Fruit fly (Drosophila melanogaster): ENCODE measurements around the gene CG15365.

The CG15365 gene

dm6 chrX:9103308-9104185 is 35.8 kb upstream of the CG15365 start, which contains the start of gene CG7766:
Gene CG7766 (minus strand): TSS chrX:9103739.
- TF ChIP-seq CG5204 (GFP tag; optimal IDR thresholded peaks at IDR 0.05) (no peak), cic (GFP tag; optimal IDR thresholded peaks at IDR 0.05) (peak; percentile 39), Mnt (GFP tag; optimal IDR thresholded peaks at IDR 0.05) (peak; percentile 71), Crg-1 (GFP tag; optimal IDR thresholded peaks at IDR 0.05) (no peak), CG7045 (GFP tag; optimal IDR thresholded peaks at IDR 0.05) (no peak), CG33017 (tag; optimal IDR thresholded peaks at IDR 0.05) (no peak), kay (GFP tag; ENCODE audit: borderline replicate concordance) (no peak), CG11617 (GFP tag; optimal IDR thresholded peaks at IDR 0.05) (no peak), toe (GFP tag; optimal IDR thresholded peaks at IDR 0.05) (no peak), CG1620 (GFP tag; optimal IDR thresholded peaks at IDR 0.05) (no peak), bab1 (GFP tag; optimal IDR thresholded peaks at IDR 0.05) (peak; percentile 12), Clk (GFP tag; optimal IDR thresholded peaks at IDR 0.05) (no peak), tj (GFP tag; optimal IDR thresholded peaks at IDR 0.05) (no peak), cnc (optimal IDR thresholded peaks at IDR 0.05) (no peak), Hr96 (GFP tag; optimal IDR thresholded peaks at IDR 0.05) (no peak), pad (GFP tag; optimal IDR thresholded peaks at IDR 0.05) (no peak), CG12768 (GFP tag; optimal IDR thresholded peaks at IDR 0.05) (no peak), CG7101 (tag; optimal IDR thresholded peaks at IDR 0.05) (no peak), CG14711 (tag; optimal IDR thresholded peaks at IDR 0.05) (no peak)

dm6 chrX:9102125-9102524 is 34.3 kb upstream of the CG15365 start:
- TF ChIP-seq Crg-1 (GFP tag; optimal IDR thresholded peaks at IDR 0.05) (no peak), Mnt (GFP tag; optimal IDR thresholded peaks at IDR 0.05) (no peak), toe (GFP tag; optimal IDR thresholded peaks at IDR 0.05) (no peak), CG1620 (GFP tag; optimal IDR thresholded peaks at IDR 0.05) (no peak), Hr96 (GFP tag; optimal IDR thresholded peaks at IDR 0.05) (no peak), Clk (GFP tag; optimal IDR thresholded peaks at IDR 0.05) (no peak), kay (GFP tag; ENCODE audit: borderline replicate concordance) (no peak), ovo (GFP tag; optimal IDR thresholded peaks at IDR 0.05) (no peak), CG5204 (GFP tag; optimal IDR thresholded peaks at IDR 0.05) (no peak), CG11617 (GFP tag; optimal IDR thresholded peaks at IDR 0.05) (no peak), CG12768 (GFP tag; optimal IDR thresholded peaks at IDR 0.05) (no peak), cnc (optimal IDR thresholded peaks at IDR 0.05) (no peak)

- no peak for TF ChIP-seq Crg-1 (GFP tag; optimal IDR thresholded peaks at IDR 0.05)
- TF ChIP-seq CG7045 (GFP tag; optimal IDR thresholded peaks at IDR 0.05), result no peak
- TF ChIP-seq pad (GFP tag; optimal IDR thresholded peaks at IDR 0.05), result no peak
- no peak for TF ChIP-seq toe (GFP tag; optimal IDR thresholded peaks at IDR 0.05)
- no peak for TF ChIP-seq CG7101 (tag; optimal IDR thresholded peaks at IDR 0.05)
- no peak for TF ChIP-seq CG33017 (tag; optimal IDR thresholded peaks at IDR 0.05)
- TF ChIP-seq Clk (GFP tag; optimal IDR thresholded peaks at IDR 0.05), result no peak
- no peak for TF ChIP-seq tj (GFP tag; optimal IDR thresholded peaks at IDR 0.05)
- no peak for TF ChIP-seq CG14711 (tag; optimal IDR thresholded peaks at IDR 0.05)
- TF ChIP-seq ovo (GFP tag; optimal IDR thresholded peaks at IDR 0.05), result no peak
- TF ChIP-seq Mnt (GFP tag; optimal IDR thresholded peaks at IDR 0.05), result no peak
- TF ChIP-seq CG5204 (GFP tag; optimal IDR thresholded peaks at IDR 0.05), result no peak
- no peak for TF ChIP-seq Hr96 (GFP tag; optimal IDR thresholded peaks at IDR 0.05)
These were observed 26.1 kb upstream of the CG15365 start for dm6 chrX:9093912-9094311.

dm6 chrX:9093062-9093461 is 25.3 kb upstream of the CG15365 start:
- TF ChIP-seq pad (GFP tag; optimal IDR thresholded peaks at IDR 0.05) (no peak), cic (GFP tag; optimal IDR thresholded peaks at IDR 0.05) (no peak), CG7045 (GFP tag; optimal IDR thresholded peaks at IDR 0.05) (no peak), Crg-1 (GFP tag; optimal IDR thresholded peaks at IDR 0.05) (no peak), Clk (GFP tag; optimal IDR thresholded peaks at IDR 0.05) (no peak), CG5204 (GFP tag; optimal IDR thresholded peaks at IDR 0.05) (no peak), CG7101 (tag; optimal IDR thresholded peaks at IDR 0.05) (no peak), CG1620 (GFP tag; optimal IDR thresholded peaks at IDR 0.05) (no peak), Hr96 (GFP tag; optimal IDR thresholded peaks at IDR 0.05) (no peak), tj (GFP tag; optimal IDR thresholded peaks at IDR 0.05) (no peak), bab1 (GFP tag; optimal IDR thresholded peaks at IDR 0.05) (no peak), toe (GFP tag; optimal IDR thresholded peaks at IDR 0.05) (no peak), kay (GFP tag; ENCODE audit: borderline replicate concordance) (no peak), ovo (GFP tag; optimal IDR thresholded peaks at IDR 0.05) (no peak), Mnt (GFP tag; optimal IDR thresholded peaks at IDR 0.05) (no peak), CG11617 (GFP tag; optimal IDR thresholded peaks at IDR 0.05) (no peak), CG14711 (tag; optimal IDR thresholded peaks at IDR 0.05) (no peak), CG33017 (tag; optimal IDR thresholded peaks at IDR 0.05) (no peak)

dm6 chrX:9090057-9090358 is 22.2 kb upstream of the CG15365 start:
- TF ChIP-seq toe (GFP tag; optimal IDR thresholded peaks at IDR 0.05) (no peak), kay (GFP tag; ENCODE audit: borderline replicate concordance) (peak; percentile 70), cnc (optimal IDR thresholded peaks at IDR 0.05) (peak in 1 of 2 experiments; percentile 32)

dm6 chrX:9089254-9090056 is 21.7 kb upstream of the CG15365 start, which contains the start of gene CCT2:
Gene CCT2 (plus strand): TSS chrX:9089513.
- TF ChIP-seq CG14711 (tag; optimal IDR thresholded peaks at IDR 0.05) (peak; percentile 21), Hr96 (GFP tag; optimal IDR thresholded peaks at IDR 0.05) (no peak), toe (GFP tag; optimal IDR thresholded peaks at IDR 0.05) (no peak), kay (GFP tag; ENCODE audit: borderline replicate concordance) (peak; percentile 82), CG33017 (tag; optimal IDR thresholded peaks at IDR 0.05) (no peak), bab1 (GFP tag; optimal IDR thresholded peaks at IDR 0.05) (peak; percentile 55), Mnt (GFP tag; optimal IDR thresholded peaks at IDR 0.05) (peak; percentile 78), CG11617 (GFP tag; optimal IDR thresholded peaks at IDR 0.05) (peak; percentile 12), CG7045 (GFP tag; optimal IDR thresholded peaks at IDR 0.05) (no peak), tj (GFP tag; optimal IDR thresholded peaks at IDR 0.05) (peak; percentile 4), CG7101 (tag; optimal IDR thresholded peaks at IDR 0.05) (peak; percentile 12)
